Worm (Caenorhabditis elegans) whole organism, L1 larva: ENCODE measurements around the gene lec-3.

Experiments
- ama-1 ChIP-seq: fragments of 150-350 bp; optimal IDR thresholded peaks from 2 replicates; lab custom pipeline; 2014
- dpl-1 ChIP-seq, 3 experiments: fragments of 150-350 bp in 2 of 3; sonication (generic microtip) in 1 of 3; optimal IDR thresholded peaks; 2 replicates each; lab custom pipeline; 2014 to 2017; ENCODE audit warnings: missing biosample characterization in 3 of 3, missing genetic modification characterization in 3 of 3, missing genetic modification reagents in 3 of 3
- elt-2 ChIP-seq: sonication (generic microtip); optimal IDR thresholded peaks from 2 replicates; lab custom pipeline; 2016; ENCODE audit warnings: missing genetic modification characterization, mild to moderate bottlenecking, inconsistent platforms, missing compliant biosample characterization, missing genetic modification reagents
- lin-15B ChIP-seq: fragments of 150-350 bp; sonication (generic microtip); optimal IDR thresholded peaks from 3 replicates; lab custom pipeline; 2014; ENCODE audit warnings: missing biosample characterization, missing genetic modification characterization
- lsy-2 ChIP-seq, 2 experiments: fragments of 150-350 bp; optimal IDR thresholded peaks; 2 replicates each; lab custom pipeline; 2014; ENCODE audit warnings: missing biosample characterization in 2 of 2, missing genetic modification characterization in 2 of 2
- nhr-237 ChIP-seq: fragments of 150-350 bp; optimal IDR thresholded peaks from 2 replicates; lab custom pipeline; 2014; ENCODE audit warnings: missing biosample characterization, missing genetic modification characterization
- skn-1 ChIP-seq: fragments of 150-350 bp; optimal IDR thresholded peaks from 2 replicates; lab custom pipeline; 2014; ENCODE audit warnings: missing biosample characterization, missing genetic modification characterization
- snpc-4 ChIP-seq: fragments of 150-350 bp; optimal IDR thresholded peaks from 2 replicates; lab custom pipeline; 2014; ENCODE audit warnings: missing biosample characterization, missing genetic modification characterization
- sox-4 ChIP-seq: sonication (generic microtip); optimal IDR thresholded peaks from 2 replicates; lab custom pipeline; 2016; ENCODE audit warnings: missing genetic modification characterization, missing compliant biosample characterization
- sptf-1 ChIP-seq: fragments of 150-350 bp; optimal IDR thresholded peaks from 2 replicates; lab custom pipeline; 2014; ENCODE audit warnings: missing biosample characterization, missing genetic modification characterization
- sup-37 ChIP-seq: fragments of 200-800 bp; sonication (Bioruptor generic); optimal IDR thresholded peaks from 2 replicates; lab custom pipeline; 2018; ENCODE audit warnings: mild to moderate bottlenecking, missing genetic modification characterization, missing compliant biosample characterization
- unc-62 ChIP-seq: fragments of 150-350 bp; optimal IDR thresholded peaks from 2 replicates; lab custom pipeline; 2014; ENCODE audit warnings: missing biosample characterization, missing genetic modification reagents, missing genetic modification characterization
- zag-1 ChIP-seq: fragments of 150-350 bp; optimal IDR thresholded peaks from 2 replicates; lab custom pipeline; 2014; ENCODE audit warnings: missing biosample characterization, missing genetic modification characterization

DNA sequence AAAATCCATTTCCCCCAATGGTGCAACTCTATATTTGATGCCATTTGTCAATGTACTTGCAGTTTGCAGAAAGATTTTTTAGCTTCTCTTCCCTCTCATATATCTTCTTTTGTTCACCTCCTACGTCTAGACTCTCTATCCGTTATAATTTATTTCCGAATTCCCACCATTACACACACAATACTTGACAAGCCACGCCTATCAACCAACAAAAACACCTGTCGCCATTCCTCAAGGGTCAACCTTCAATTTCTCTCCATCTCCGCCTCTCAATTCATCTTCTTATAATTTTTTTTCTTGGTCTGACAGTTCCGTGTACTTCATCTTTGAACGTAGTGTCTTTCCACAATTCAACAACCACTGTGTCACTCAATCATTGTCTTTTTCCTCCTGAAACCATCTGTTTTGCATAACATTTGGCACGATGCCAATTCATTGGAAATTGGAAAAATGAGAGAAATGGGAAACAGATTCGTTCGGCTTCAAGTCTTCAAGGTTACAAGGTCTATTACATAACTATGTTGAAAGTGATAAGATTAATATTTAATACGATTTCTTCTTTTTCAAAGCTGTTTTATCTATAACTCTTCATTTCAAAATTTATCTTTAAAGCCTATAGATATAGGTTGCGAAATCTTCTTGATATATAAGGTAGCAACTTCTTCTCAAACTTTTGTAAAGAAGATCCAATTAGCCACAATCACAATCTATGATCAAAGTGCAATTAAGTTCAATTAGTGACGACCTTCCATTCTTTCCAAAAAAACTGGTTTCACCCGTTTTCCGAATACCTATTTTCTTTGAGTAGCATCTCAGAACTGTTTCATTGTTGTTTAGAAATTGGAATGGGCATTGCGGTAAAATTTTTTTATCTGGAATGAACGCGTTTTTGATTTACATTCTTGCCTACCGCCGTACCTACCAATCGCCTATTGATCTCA, 4.0 kb upstream of the lec-3 start:
- TF ChIP-seq snpc-4 (no peak), sptf-1 (tag; lab: Kevin White, UChicago) (no peak), elt-2 (tag; lab: Kevin White, UChicago) (no peak), lin-15B (tag; lab: Kevin White, UChicago) (no peak), sup-37 (GFP tag; lab: Kevin White, UChicago) (no peak), sox-4 (no peak), nhr-237 (no peak), dpl-1 (GFP tag; optimal IDR thresholded peaks at IDR 0.05; lab: Kevin White, UChicago) (no peak), zag-1 (tag; lab: Kevin White, UChicago) (no peak), unc-62 (no peak), skn-1 (tag; lab: Kevin White, UChicago) (no peak), ama-1 (lab: Kevin White, UChicago) (no peak), lsy-2 (tag; optimal IDR thresholded peaks at IDR 0.05; lab: Kevin White, UChicago) (no peak)
